Fruit fly (Drosophila melanogaster): ENCODE measurements around the gene CG15386.
A peak's percentile ranks its signal among the peaks of the same experiment; 100 is the strongest.

The CG15386 gene

dm6 chr2L:2193357-2193780 is 23.7 kb downstream of the CG15386 start (continued):
- TF ChIP-seq TFAM (GFP tag; optimal IDR thresholded peaks at IDR 0.05), result no peak
- peak; percentile 80 for TF ChIP-seq pb (GFP tag; optimal IDR thresholded peaks at IDR 0.05)
- TF ChIP-seq sim (GFP tag; IDR thresholded peaks at IDR 0.05), result no peak
- TF ChIP-seq jumu (GFP tag; optimal IDR thresholded peaks at IDR 0.05), result no peak
- TF ChIP-seq pnt (GFP tag; optimal IDR thresholded peaks at IDR 0.05), result no peak
- TF ChIP-seq rib (GFP tag; IDR thresholded peaks at IDR 0.05), result no peak
- TF ChIP-seq Taf1 (GFP tag; IDR thresholded peaks at IDR 0.05), result no peak
- peak; percentile 3 for TF ChIP-seq CHES-1-like (GFP tag; optimal IDR thresholded peaks at IDR 0.05)
- peak; percentile 49 for TF ChIP-seq CG15269 (tag; optimal IDR thresholded peaks at IDR 0.05)
- no peak for TF ChIP-seq Dll (GFP tag; IDR thresholded peaks at IDR 0.05; ENCODE audit: partially characterized antibody)
- TF ChIP-seq CG18011 (GFP tag; optimal IDR thresholded peaks at IDR 0.05), result peak; percentile 15
- peak; percentile 57 for TF ChIP-seq CG6813 (GFP tag; optimal IDR thresholded peaks at IDR 0.05)
- peak; percentile 84 for TF ChIP-seq CG34376 (GFP tag; optimal IDR thresholded peaks at IDR 0.05)
- no peak for TF ChIP-seq phol (tag; optimal IDR thresholded peaks at IDR 0.05)
- TF ChIP-seq lov (optimal IDR thresholded peaks at IDR 0.05), result no peak
- no peak for TF ChIP-seq lov (GFP tag; IDR thresholded peaks at IDR 0.05)
- TF ChIP-seq onecut (GFP tag; IDR thresholded peaks at IDR 0.05), result peak; percentile 53
- TF ChIP-seq CG5180 (GFP tag; optimal IDR thresholded peaks at IDR 0.05), result peak; percentile 56
- TF ChIP-seq emc (GFP tag; optimal IDR thresholded peaks at IDR 0.05), result no peak
- peak; percentile 57 for TF ChIP-seq cwo (GFP tag; optimal IDR thresholded peaks at IDR 0.05)
- TF ChIP-seq Poxn (GFP tag; IDR thresholded peaks at IDR 0.05), result no peak
- no peak for TF ChIP-seq Aef1 (GFP tag; IDR thresholded peaks at IDR 0.05)
- no peak for TF ChIP-seq dimm (GFP tag; IDR thresholded peaks at IDR 0.05)
- TF ChIP-seq Vsx1 (GFP tag; optimal IDR thresholded peaks at IDR 0.05), result peak; percentile 67
- peak; percentile 96 for TF ChIP-seq CG33213 (GFP tag; optimal IDR thresholded peaks at IDR 0.05)
- TF ChIP-seq CG3163 (GFP tag; optimal IDR thresholded peaks at IDR 0.05), result peak; percentile 35
- peak; percentile 52 for TF ChIP-seq CG31365 (tag; optimal IDR thresholded peaks at IDR 0.05)
- TF ChIP-seq HmgD (GFP tag; optimal IDR thresholded peaks at IDR 0.05), result peak; percentile 67
- peak; percentile 4 for TF ChIP-seq Bdp1 (GFP tag; optimal IDR thresholded peaks at IDR 0.05)
- TF ChIP-seq Dp (GFP tag; optimal IDR thresholded peaks at IDR 0.05), result peak; percentile 79
- TF ChIP-seq Mrtf (GFP tag; IDR thresholded peaks at IDR 0.05), result no peak
- TF ChIP-seq Antp (GFP tag; optimal IDR thresholded peaks at IDR 0.05), result peak; percentile 18
- TF ChIP-seq exex (tag; optimal IDR thresholded peaks at IDR 0.05), result peak; percentile 9
- peak; percentile 33; the same call in 1 of the 3 replicates for TF ChIP-seq CG11093 (GFP tag; IDR thresholded peaks at IDR 0.05)
- peak; percentile 16 for TF ChIP-seq CG9727 (GFP tag; optimal IDR thresholded peaks at IDR 0.05)
- no peak for TF ChIP-seq CG7372 (GFP tag; IDR thresholded peaks at IDR 0.05)
- TF ChIP-seq CG1602 (GFP tag; optimal IDR thresholded peaks at IDR 0.05), result no peak
- peak; percentile 95 for TF ChIP-seq ftz-f1 (GFP tag; optimal IDR thresholded peaks at IDR 0.05)
- TF ChIP-seq lab (GFP tag; optimal IDR thresholded peaks at IDR 0.05), result peak; percentile 76
- no peak for TF ChIP-seq CG6175 (GFP tag; IDR thresholded peaks at IDR 0.05)
- TF ChIP-seq HLH4C (GFP tag; IDR thresholded peaks at IDR 0.05; ENCODE audit: partially characterized antibody), result no peak
- no peak for TF ChIP-seq ab (GFP tag; optimal IDR thresholded peaks at IDR 0.05)
- peak; percentile 53 for TF ChIP-seq CG18599 (GFP tag; optimal IDR thresholded peaks at IDR 0.05)
- TF ChIP-seq CG15696 (tag; optimal IDR thresholded peaks at IDR 0.05), result no peak
- TF ChIP-seq stc (GFP tag; IDR thresholded peaks at IDR 0.05), result no peak
- peak; percentile 73 for TF ChIP-seq CG6254 (GFP tag; optimal IDR thresholded peaks at IDR 0.05)
- no peak for TF ChIP-seq Neu2 (GFP tag; optimal IDR thresholded peaks at IDR 0.05; ENCODE audit: borderline replicate concordance)
- TF ChIP-seq CG17359 (tag; optimal IDR thresholded peaks at IDR 0.05), result peak; percentile 14
- TF ChIP-seq CG9797 (GFP tag; optimal IDR thresholded peaks at IDR 0.05), result peak; percentile 17
- TF ChIP-seq CG17829 (tag; optimal IDR thresholded peaks at IDR 0.05), result peak; percentile 33
- no peak for TF ChIP-seq CG16813 (GFP tag; IDR thresholded peaks at IDR 0.05; ENCODE audit: partially characterized antibody)

Data from whole organism, embryonic.